Fruit fly (Drosophila melanogaster): ENCODE measurements around the gene Caf1-180.
A peak's percentile ranks its signal among the peaks of the same experiment; 100 is the strongest.

The Caf1-180 gene

DNA sequence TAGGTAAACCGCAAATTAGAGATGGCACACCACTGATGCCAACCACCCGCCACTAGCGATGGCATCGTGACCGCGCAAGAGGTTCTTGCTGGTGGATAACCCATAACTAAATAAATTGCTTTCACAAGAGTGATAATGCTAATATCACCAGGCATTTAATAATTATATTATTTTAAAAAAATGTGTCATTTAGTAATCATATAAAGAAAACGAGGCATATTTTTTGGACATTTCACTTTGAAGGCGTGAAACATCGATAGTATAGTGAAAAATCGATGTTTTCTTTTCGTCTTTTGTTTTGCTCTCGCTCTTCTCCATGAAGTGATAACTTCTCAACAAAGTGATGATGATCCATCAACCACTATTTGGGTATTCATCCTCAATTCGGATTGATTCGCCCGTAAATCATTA lies 47.3 kb downstream of the Caf1-180 start, which contains the start of gene IntS4 (continued):
- TF ChIP-seq CG2712 (tag; optimal IDR thresholded peaks at IDR 0.05) (peak; percentile 71), nom (GFP tag; optimal IDR thresholded peaks at IDR 0.05) (peak; percentile 21), CG7271 (tag; optimal IDR thresholded peaks at IDR 0.05) (peak; percentile 26), Side (GFP tag; optimal IDR thresholded peaks at IDR 0.05) (no peak), CG15479 (GFP tag; optimal IDR thresholded peaks at IDR 0.05) (peak; percentile 71), phol (tag; optimal IDR thresholded peaks at IDR 0.05) (peak; percentile 71), CG3065 (GFP tag; optimal IDR thresholded peaks at IDR 0.05) (no peak), CG14710 (tag; optimal IDR thresholded peaks at IDR 0.05) (peak; percentile 74), CG2116 (GFP tag; optimal IDR thresholded peaks at IDR 0.05) (peak; percentile 71), Dip2 (GFP tag; IDR thresholded peaks at IDR 0.05) (no peak), bigmax (GFP tag; optimal IDR thresholded peaks at IDR 0.05) (no peak), HLH3B (GFP tag; IDR thresholded peaks at IDR 0.05) (peak; percentile 41; the same call in 1 of the 2 replicates), gsb (GFP tag; IDR thresholded peaks at IDR 0.05) (no peak), CG14441 (GFP tag; IDR thresholded peaks at IDR 0.05) (peak; percentile 68), CG8290 (GFP tag; optimal IDR thresholded peaks at IDR 0.05) (peak; percentile 62), CG8290 (tag; optimal IDR thresholded peaks at IDR 0.05) (peak; percentile 11 to 57), bowl (GFP tag; IDR thresholded peaks at IDR 0.05) (no peak), Dp (GFP tag; optimal IDR thresholded peaks at IDR 0.05) (peak; percentile 22), CG8281 (tag; optimal IDR thresholded peaks at IDR 0.05) (no peak), CG12219 (GFP tag; optimal IDR thresholded peaks at IDR 0.05) (no peak), CG4282 (GFP tag; optimal IDR thresholded peaks at IDR 0.05) (no peak), z (GFP tag; IDR thresholded peaks at IDR 0.05) (no peak), CG13624 (GFP tag; optimal IDR thresholded peaks at IDR 0.05) (peak; percentile 33), ato (GFP tag; IDR thresholded peaks at IDR 0.05; ENCODE audit: partially characterized antibody) (peak; percentile 66), dimm (GFP tag; IDR thresholded peaks at IDR 0.05) (no peak), croc (GFP tag; conservative IDR thresholded peaks at IDR 0.05) (no peak), Sox100B (GFP tag; optimal IDR thresholded peaks at IDR 0.05) (peak; percentile 42), MTF-1 (GFP tag; optimal IDR thresholded peaks at IDR 0.05; ENCODE audit: borderline replicate concordance) (no peak), CG3995 (GFP tag; optimal IDR thresholded peaks at IDR 0.05) (peak; percentile 66), tna (GFP tag; IDR thresholded peaks at IDR 0.05; ENCODE audit: partially characterized antibody) (peak; percentile 85; the same call in 1 of the 2 replicates), Blimp-1 (GFP tag; optimal IDR thresholded peaks at IDR 0.05) (no peak), CG1832 (GFP tag; optimal IDR thresholded peaks at IDR 0.05) (no peak), lov (optimal IDR thresholded peaks at IDR 0.05) (no peak), lov (GFP tag; IDR thresholded peaks at IDR 0.05) (no peak), CG4617 (GFP tag; optimal IDR thresholded peaks at IDR 0.05; ENCODE audit: borderline replicate concordance) (peak; percentile 51), hth (optimal IDR thresholded peaks at IDR 0.05) (no peak), CG9727 (GFP tag; optimal IDR thresholded peaks at IDR 0.05) (peak; percentile 68), gce (GFP tag; IDR thresholded peaks at IDR 0.05) (no peak), CG31224 (GFP tag; IDR thresholded peaks at IDR 0.05) (peak; percentile 34; the same call in 1 of the 2 replicates), CG18011 (GFP tag; optimal IDR thresholded peaks at IDR 0.05) (peak; percentile 1), Hey (tag; optimal IDR thresholded peaks at IDR 0.05) (no peak), Fer1 (GFP tag; optimal IDR thresholded peaks at IDR 0.05) (peak; percentile 73), CkIIα-i1 (GFP tag; IDR thresholded peaks at IDR 0.05) (no peak), CG14050 (GFP tag; IDR thresholded peaks at IDR 0.05) (no peak), C15 (GFP tag; IDR thresholded peaks at IDR 0.05) (no peak), exex (tag; optimal IDR thresholded peaks at IDR 0.05) (no peak), CG12071 (GFP tag; optimal IDR thresholded peaks at IDR 0.05) (no peak), CG8478 (optimal IDR thresholded peaks at IDR 0.05) (no peak), CG10431 (GFP tag; optimal IDR thresholded peaks at IDR 0.05) (no peak), CG15269 (tag; optimal IDR thresholded peaks at IDR 0.05) (no peak), Oli (tag; optimal IDR thresholded peaks at IDR 0.05) (peak; percentile 44), CTCF (GFP tag; optimal IDR thresholded peaks at IDR 0.05) (no peak), fu2 (GFP tag; optimal IDR thresholded peaks at IDR 0.05) (no peak)
